Worm (Caenorhabditis elegans): ENCODE results near the gene vig-1.

Gene vig-1

DNA sequence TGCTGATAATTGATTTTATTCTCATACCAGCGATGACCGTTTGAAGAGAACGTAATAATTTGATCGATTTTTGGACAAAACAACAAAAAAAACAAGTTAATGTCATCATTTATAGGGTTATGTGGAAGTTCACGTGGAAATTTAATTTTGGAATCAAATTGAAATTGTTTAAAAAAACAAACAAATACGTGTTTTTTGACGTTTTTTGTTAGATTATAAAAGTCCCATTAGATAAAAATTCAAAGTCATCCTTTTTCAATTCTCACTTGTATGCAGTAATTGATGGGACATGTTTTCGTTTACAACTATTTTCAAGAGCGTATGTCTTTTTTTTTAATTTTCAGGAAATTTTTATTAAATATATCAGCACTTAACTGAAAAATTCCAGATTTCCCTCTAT is 35.3 kb upstream of the vig-1 start, which contains the start of the genes Y57G7A.6 and Y57G7A.3:
Gene Y57G7A.6, minus strand, starts transcription at position 101 of the 400 bp plus-strand sequence.
Gene Y57G7A.3, plus strand, starts transcription at position 269 of the 400 bp plus-strand sequence.
- TF ChIP-seq mab-5 (tag; optimal IDR thresholded peaks at IDR 0.05) (no peak), pha-4 (tag; optimal IDR thresholded peaks at IDR 0.05) (no peak), ceh-39 (tag; optimal IDR thresholded peaks at IDR 0.05) (no peak), mls-2 (tag; optimal IDR thresholded peaks at IDR 0.05) (no peak), nhr-237 (tag; optimal IDR thresholded peaks at IDR 0.05) (no peak), nhr-2 (tag; optimal IDR thresholded peaks at IDR 0.05) (no peak), nhr-28 (tag; optimal IDR thresholded peaks at IDR 0.05) (no peak), tbx-8 (GFP tag; optimal IDR thresholded peaks at IDR 0.05) (no peak), mep-1 (tag; optimal IDR thresholded peaks at IDR 0.05) (no peak), sem-2 (GFP tag; optimal IDR thresholded peaks at IDR 0.05) (no peak), sptf-1 (tag; optimal IDR thresholded peaks at IDR 0.05) (no peak), elt-1 (tag; optimal IDR thresholded peaks at IDR 0.05; ENCODE audit: borderline replicate concordance, insufficient read depth) (no peak), lsy-2 (tag; optimal IDR thresholded peaks at IDR 0.05) (no peak), ceh-43 (GFP tag; optimal IDR thresholded peaks at IDR 0.05) (no peak), drap-1 (GFP tag; optimal IDR thresholded peaks at IDR 0.05) (no peak), unc-39 (tag; optimal IDR thresholded peaks at IDR 0.05) (no peak)

DNA sequence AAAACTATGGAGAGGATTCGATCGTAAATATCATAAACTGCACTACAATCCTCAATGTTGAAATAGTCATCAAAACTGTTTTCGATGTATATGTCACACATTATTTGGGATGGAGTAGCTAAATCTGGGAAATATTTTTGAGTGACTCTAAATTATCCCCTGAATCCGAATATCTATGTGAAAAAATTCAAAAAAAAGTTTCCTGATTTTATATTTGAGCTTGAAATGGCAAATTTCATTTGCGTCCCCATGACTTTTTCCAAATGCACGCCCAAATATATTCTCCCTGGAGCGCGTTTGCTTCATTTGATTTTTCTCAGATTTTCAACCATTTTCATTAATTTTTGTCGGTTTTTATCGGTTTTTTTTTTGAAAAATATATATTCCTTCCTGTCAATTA is 27.7 kb upstream of the vig-1 start, which contains the start of gene srz-64:
Gene srz-64, minus strand, starts transcription at position 101 of the 400 bp plus-strand sequence.
- TF ChIP-seq nhr-2 (tag; optimal IDR thresholded peaks at IDR 0.05) (no peak), zip-8 (tag; optimal IDR thresholded peaks at IDR 0.05) (no peak), mep-1 (tag; optimal IDR thresholded peaks at IDR 0.05) (no peak), lin-13 (tag; optimal IDR thresholded peaks at IDR 0.05) (no peak)

DNA sequence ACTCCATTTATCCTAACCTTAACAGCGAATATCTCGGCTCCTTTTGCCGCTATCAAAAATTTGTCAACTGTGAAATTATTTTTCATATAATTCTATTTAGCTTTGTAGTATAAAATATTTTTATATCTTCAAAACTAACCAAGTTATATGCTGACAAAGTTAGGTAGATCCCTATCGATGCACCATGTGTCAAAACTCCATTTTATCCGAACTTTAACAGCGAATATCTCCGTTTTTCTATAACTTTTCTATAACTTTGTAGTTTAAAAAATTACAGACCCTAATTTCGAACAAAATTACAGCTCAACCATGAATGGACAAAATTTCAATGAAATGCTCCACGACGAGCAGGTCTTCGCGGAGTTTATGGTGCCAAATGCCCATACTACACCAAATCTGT is 25.1 kb upstream of the vig-1 start, which contains the start of gene Y57G7A.2:
Gene Y57G7A.2, plus strand, starts transcription at position 301 of the 400 bp plus-strand sequence.
- TF ChIP-seq sptf-1 (tag; optimal IDR thresholded peaks at IDR 0.05) (no peak), ztf-11 (tag; optimal IDR thresholded peaks at IDR 0.05) (no peak), zip-8 (tag; optimal IDR thresholded peaks at IDR 0.05) (no peak), bed-3 (GFP tag; optimal IDR thresholded peaks at IDR 0.05) (no peak), unc-39 (tag; optimal IDR thresholded peaks at IDR 0.05) (no peak), nhr-28 (tag; optimal IDR thresholded peaks at IDR 0.05) (no peak)

DNA sequence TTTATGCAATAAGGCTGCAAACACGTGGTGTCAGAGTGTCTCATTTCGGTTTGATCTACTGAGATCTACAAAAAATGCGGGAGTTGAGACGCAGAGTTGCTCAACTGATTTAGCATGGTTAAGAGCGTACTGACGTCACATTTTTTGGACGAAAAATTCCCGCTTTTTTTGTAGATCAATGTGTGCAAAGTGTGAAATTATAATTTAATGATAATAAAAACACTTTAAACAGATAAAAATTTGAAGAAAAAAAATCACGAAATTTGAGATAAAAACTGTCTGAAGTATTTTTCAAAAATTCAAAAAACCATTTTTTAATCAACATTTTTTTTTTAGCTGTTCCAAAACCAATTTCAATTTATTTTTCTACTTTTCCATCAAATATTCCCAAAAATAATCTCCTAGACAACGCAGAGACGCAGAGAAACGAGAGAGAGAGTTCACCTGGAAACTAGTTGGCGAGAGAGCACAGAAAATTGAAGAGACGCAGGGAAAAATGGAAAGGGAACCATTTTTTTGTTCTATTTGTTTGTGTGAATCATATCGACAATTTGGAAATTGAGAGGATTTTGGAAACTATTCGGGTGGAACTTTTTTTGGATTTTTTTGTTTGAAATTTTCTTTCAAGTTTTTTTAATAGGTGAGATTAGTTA is 23.7 kb upstream of the vig-1 start:
- TF ChIP-seq sem-2 (GFP tag; optimal IDR thresholded peaks at IDR 0.05), result no peak
- no peak for TF ChIP-seq nhr-237 (tag; optimal IDR thresholded peaks at IDR 0.05)
- no peak for TF ChIP-seq snpc-4 (tag; optimal IDR thresholded peaks at IDR 0.05)
- TF ChIP-seq mep-1 (tag; optimal IDR thresholded peaks at IDR 0.05), result no peak
- no peak for TF ChIP-seq unc-62 (GFP tag; optimal IDR thresholded peaks at IDR 0.05)
- TF ChIP-seq unc-120 (tag; optimal IDR thresholded peaks at IDR 0.05; ENCODE audit: poor library complexity, severe bottlenecking), result no peak
- TF ChIP-seq ztf-11 (tag; optimal IDR thresholded peaks at IDR 0.05), result no peak
- TF ChIP-seq elt-1 (tag; optimal IDR thresholded peaks at IDR 0.05; ENCODE audit: borderline replicate concordance, insufficient read depth), result no peak
- no peak for TF ChIP-seq mls-2 (tag; optimal IDR thresholded peaks at IDR 0.05)
- TF ChIP-seq drap-1 (GFP tag; optimal IDR thresholded peaks at IDR 0.05), result no peak
- TF ChIP-seq blmp-1 (tag; optimal IDR thresholded peaks at IDR 0.05), result no peak

DNA sequence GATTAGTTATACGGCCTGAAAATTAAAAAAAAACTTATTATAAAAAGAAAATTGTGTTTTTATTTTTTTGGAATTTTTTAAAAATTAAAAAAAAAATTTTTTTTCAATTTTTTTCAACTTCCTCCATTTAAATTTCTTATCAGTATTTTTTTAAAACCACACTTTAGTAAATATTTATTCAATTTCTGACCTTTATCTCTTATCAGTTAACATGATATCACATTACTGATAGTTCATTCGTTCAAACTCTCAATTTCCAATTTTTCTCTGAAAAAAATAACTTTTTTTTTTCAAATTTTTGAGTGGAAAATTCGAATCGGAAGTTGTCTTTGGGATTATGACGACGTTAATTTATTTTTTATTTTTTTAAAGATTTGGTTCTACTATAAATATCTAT is 23.1 kb upstream of the vig-1 start:
- no peak for TF ChIP-seq sem-2 (GFP tag; optimal IDR thresholded peaks at IDR 0.05)
- no peak for TF ChIP-seq mls-2 (tag; optimal IDR thresholded peaks at IDR 0.05)
- no peak for TF ChIP-seq lsy-2 (tag; optimal IDR thresholded peaks at IDR 0.05)
- TF ChIP-seq mep-1 (tag; optimal IDR thresholded peaks at IDR 0.05), result no peak
- no peak for TF ChIP-seq ham-2 (GFP tag; optimal IDR thresholded peaks at IDR 0.05)
- TF ChIP-seq unc-120 (tag; optimal IDR thresholded peaks at IDR 0.05; ENCODE audit: poor library complexity, severe bottlenecking), result no peak
- no peak for TF ChIP-seq nhr-76 (tag; optimal IDR thresholded peaks at IDR 0.05)
- TF ChIP-seq nhr-237 (tag; optimal IDR thresholded peaks at IDR 0.05), result no peak
- TF ChIP-seq ces-1 (GFP tag; optimal IDR thresholded peaks at IDR 0.05), result no peak
- TF ChIP-seq flh-1 (GFP tag; optimal IDR thresholded peaks at IDR 0.05), result no peak
- no peak for TF ChIP-seq lin-13 (tag; optimal IDR thresholded peaks at IDR 0.05)
- TF ChIP-seq mab-5 (tag; optimal IDR thresholded peaks at IDR 0.05), result no peak

DNA sequence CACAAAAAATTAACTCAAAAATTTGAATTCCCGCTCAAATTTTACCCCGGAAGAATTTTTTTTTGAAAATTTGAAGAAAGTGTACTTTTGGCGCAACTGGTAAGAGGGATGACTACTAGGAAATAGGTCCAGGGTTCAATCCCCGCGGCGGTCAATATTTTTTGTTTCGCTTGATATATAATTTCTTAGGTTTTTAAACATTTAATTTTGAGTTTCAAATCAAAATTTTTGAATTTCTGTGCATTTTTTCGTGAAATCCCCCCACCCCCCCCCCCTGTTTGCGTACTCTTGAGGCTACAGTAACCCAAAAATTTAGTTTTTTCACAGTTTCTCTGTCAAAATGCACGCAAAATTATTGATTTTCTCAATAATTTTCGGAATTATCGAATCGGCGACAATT is 22.7 kb upstream of the vig-1 start, which contains the start of gene Y57G7A.1:
Gene Y57G7A.1, plus strand, starts transcription at position 301 of the 400 bp plus-strand sequence.
- TF ChIP-seq ztf-11 (tag; optimal IDR thresholded peaks at IDR 0.05) (no peak), mls-2 (tag; optimal IDR thresholded peaks at IDR 0.05) (no peak), ceh-43 (GFP tag; optimal IDR thresholded peaks at IDR 0.05) (no peak), snpc-4 (tag; optimal IDR thresholded peaks at IDR 0.05) (no peak), flh-1 (GFP tag; optimal IDR thresholded peaks at IDR 0.05) (no peak), elt-1 (tag; optimal IDR thresholded peaks at IDR 0.05; ENCODE audit: borderline replicate concordance, insufficient read depth) (no peak), ceh-39 (tag; optimal IDR thresholded peaks at IDR 0.05) (no peak), unc-62 (GFP tag; optimal IDR thresholded peaks at IDR 0.05) (no peak), ham-2 (GFP tag; optimal IDR thresholded peaks at IDR 0.05) (no peak), cnd-1 (tag; optimal IDR thresholded peaks at IDR 0.05) (no peak), bed-3 (GFP tag; optimal IDR thresholded peaks at IDR 0.05) (no peak), nhr-237 (tag; optimal IDR thresholded peaks at IDR 0.05) (no peak), blmp-1 (tag; optimal IDR thresholded peaks at IDR 0.05) (no peak)
